Worm (Caenorhabditis elegans) whole organism, L1 larva: ENCODE results near the gene pho-9.

Experiments used
- C04F5.9 ChIP-seq: sonication (generic microtip); optimal IDR thresholded peaks from 2 replicates; lab custom pipeline; 2016; ENCODE audit warnings: missing genetic modification characterization, missing compliant biosample characterization
- F16B12.6 ChIP-seq: fragments of 150-350 bp; optimal IDR thresholded peaks from 2 replicates; lab custom pipeline; 2014; ENCODE audit warnings: missing biosample characterization, missing genetic modification characterization
- aly-2 ChIP-seq: fragments of 150-350 bp; optimal IDR thresholded peaks from 2 replicates; lab custom pipeline; 2014; ENCODE audit warnings: missing biosample characterization, missing genetic modification characterization
- ceh-63 ChIP-seq: fragments of 200-800 bp; sonication (Bioruptor generic); optimal IDR thresholded peaks from 2 replicates; lab custom pipeline; 2018; ENCODE audit warnings: mild to moderate bottlenecking, missing genetic modification characterization, missing compliant biosample characterization
- ceh-8 ChIP-seq: fragments of 200-800 bp; sonication (Bioruptor generic); optimal IDR thresholded peaks from 2 replicates; lab custom pipeline; 2018; ENCODE audit warnings: mild to moderate bottlenecking, missing genetic modification characterization, moderate library complexity, missing compliant biosample characterization
- ceh-88 ChIP-seq: fragments of 200-800 bp; sonication (Bioruptor generic); IDR thresholded peaks from 2 replicates; pipeline ENCODE4 v1.3.6; 2022; ENCODE audit warnings: missing genetic modification characterization, missing compliant biosample characterization
- dpl-1 ChIP-seq, 3 experiments: fragments of 150-350 bp in 2 of 3; sonication (generic microtip) in 1 of 3; optimal IDR thresholded peaks; 2 replicates each; lab custom pipeline; 2014 to 2017; ENCODE audit warnings: missing biosample characterization in 3 of 3, missing genetic modification characterization in 3 of 3, missing genetic modification reagents in 3 of 3
- dsc-1 ChIP-seq: sonication (generic microtip); optimal IDR thresholded peaks from 2 replicates; lab custom pipeline; 2016; ENCODE audit warnings: mild to moderate bottlenecking, missing genetic modification characterization, missing compliant biosample characterization
- efl-1 ChIP-seq, 4 experiments: fragments of 150-350 bp; optimal IDR thresholded peaks in 3 of 4; peaks in 1 of 4; 1 replicate in 1 of 4; 2 replicates in 3 of 4; lab custom pipeline; 2014; ENCODE audit warnings: missing biosample characterization in 2 of 4, missing genetic modification characterization in 2 of 4, missing genetic modification reagents in 2 of 4
- egl-13 ChIP-seq: sonication (generic microtip); optimal IDR thresholded peaks from 2 replicates; lab custom pipeline; 2016; ENCODE audit warnings: missing genotype, missing genetic modification reagents, missing genetic modification characterization, missing compliant biosample characterization
- elt-3 ChIP-seq, 6 experiments: fragments of 150-350 bp in 1 of 6; sonication (generic microtip); optimal IDR thresholded peaks; 2 replicates each; lab custom pipeline; 2017 to 2018; ENCODE audit warnings: missing biosample characterization in 6 of 6, missing genetic modification characterization in 6 of 6, inconsistent platforms in 1 of 6
- fos-1 ChIP-seq: fragments of 150-350 bp; optimal IDR thresholded peaks from 2 replicates; lab custom pipeline; 2014; ENCODE audit warnings: missing biosample characterization, missing genetic modification characterization
- hpl-2 ChIP-seq: fragments of 150-350 bp; optimal IDR thresholded peaks from 2 replicates; lab custom pipeline; 2014; ENCODE audit warnings: missing biosample characterization, missing genetic modification reagents, missing genetic modification characterization
- isw-1 ChIP-seq: fragments of 200-800 bp; sonication (Bioruptor generic); IDR thresholded peaks from 2 replicates; pipeline ENCODE4 v1.3.6; 2022; ENCODE audit warnings: missing genetic modification characterization, missing compliant biosample characterization
- jun-1 ChIP-seq: fragments of 150-350 bp; optimal IDR thresholded peaks from 2 replicates; lab custom pipeline; 2014; ENCODE audit warnings: missing biosample characterization, missing genetic modification reagents, missing genetic modification characterization
- lin-13 ChIP-seq: fragments of 150-350 bp; optimal IDR thresholded peaks from 2 replicates; lab custom pipeline; 2014; ENCODE audit warnings: missing biosample characterization, missing genetic modification reagents, missing genetic modification characterization
- lin-14 ChIP-seq: fragments of 200-800 bp; sonication (Bioruptor generic); optimal IDR thresholded peaks from 2 replicates; lab custom pipeline; 2018; ENCODE audit warnings: mild to moderate bottlenecking, missing genetic modification characterization, moderate library complexity, missing compliant biosample characterization
- lin-15B ChIP-seq: fragments of 150-350 bp; sonication (generic microtip); optimal IDR thresholded peaks from 3 replicates; lab custom pipeline; 2014; ENCODE audit warnings: missing biosample characterization, missing genetic modification characterization
- lin-35 ChIP-seq, 2 experiments: fragments of 150-350 bp; optimal IDR thresholded peaks; 2 replicates each; lab custom pipeline; 2014; ENCODE audit warnings: missing biosample characterization in 2 of 2, missing genetic modification characterization in 2 of 2, missing genetic modification reagents in 2 of 2
- lir-3 ChIP-seq: sonication (generic microtip); optimal IDR thresholded peaks from 2 replicates; lab custom pipeline; 2016; ENCODE audit warnings: mild to moderate bottlenecking, missing genetic modification characterization, moderate library complexity, missing compliant biosample characterization; ENCODE audit not compliant: poor library complexity
- mef-2 ChIP-seq: fragments of 150-350 bp; optimal IDR thresholded peaks from 2 replicates; lab custom pipeline; 2014; ENCODE audit warnings: missing biosample characterization, missing genetic modification characterization
- mep-1 ChIP-seq: fragments of 150-350 bp; optimal IDR thresholded peaks from 2 replicates; lab custom pipeline; 2014; ENCODE audit warnings: missing biosample characterization, missing genetic modification characterization
- nhr-11 ChIP-seq: fragments of 150-350 bp; optimal IDR thresholded peaks from 2 replicates; lab custom pipeline; 2014; ENCODE audit warnings: missing biosample characterization, missing genetic modification characterization
- nhr-19 ChIP-seq: fragments of 200-800 bp; sonication (Bioruptor generic); conservative IDR thresholded peaks from 2 replicates; pipeline ENCODE4 v1.3.6; 2022; ENCODE audit warnings: missing genetic modification characterization, missing compliant biosample characterization
- nhr-20 ChIP-seq: sonication (generic microtip); optimal IDR thresholded peaks from 2 replicates; lab custom pipeline; 2016; ENCODE audit warnings: mild to moderate bottlenecking, missing genetic modification characterization, missing compliant biosample characterization
- nhr-47 ChIP-seq: sonication (generic microtip); optimal IDR thresholded peaks from 2 replicates; lab custom pipeline; 2016; ENCODE audit warnings: mild to moderate bottlenecking, missing genetic modification characterization, moderate library complexity, missing compliant biosample characterization
- nhr-90 ChIP-seq: sonication (generic microtip); optimal IDR thresholded peaks from 2 replicates; lab custom pipeline; 2016; ENCODE audit warnings: mild to moderate bottlenecking, missing genetic modification characterization, missing compliant biosample characterization; ENCODE audit not compliant: poor library complexity
- pax-3 ChIP-seq: fragments of 200-800 bp; sonication (Bioruptor generic); optimal IDR thresholded peaks from 2 replicates; lab custom pipeline; 2018; ENCODE audit warnings: mild to moderate bottlenecking, missing genetic modification characterization, moderate library complexity, missing compliant biosample characterization
- rnt-1 ChIP-seq: sonication (generic microtip); optimal IDR thresholded peaks from 2 replicates; lab custom pipeline; 2016; ENCODE audit warnings: mild to moderate bottlenecking, missing genetic modification characterization, moderate library complexity, missing compliant biosample characterization
- snu-23 ChIP-seq: sonication (generic microtip); optimal IDR thresholded peaks from 2 replicates; lab custom pipeline; 2016; ENCODE audit warnings: missing genetic modification characterization, missing compliant biosample characterization
- sox-4 ChIP-seq: sonication (generic microtip); optimal IDR thresholded peaks from 2 replicates; lab custom pipeline; 2016; ENCODE audit warnings: missing genetic modification characterization, missing compliant biosample characterization
- sup-37 ChIP-seq: fragments of 200-800 bp; sonication (Bioruptor generic); optimal IDR thresholded peaks from 2 replicates; lab custom pipeline; 2018; ENCODE audit warnings: mild to moderate bottlenecking, missing genetic modification characterization, missing compliant biosample characterization
- swsn-7 ChIP-seq: sonication (generic microtip); optimal IDR thresholded peaks from 2 replicates; lab custom pipeline; 2016; ENCODE audit warnings: missing genetic modification characterization, missing compliant biosample characterization
- tlp-1 ChIP-seq: fragments of 150-350 bp; optimal IDR thresholded peaks from 2 replicates; lab custom pipeline; 2014; ENCODE audit warnings: missing biosample characterization, missing genetic modification characterization
- unc-130 ChIP-seq: fragments of 150-350 bp; optimal IDR thresholded peaks from 2 replicates; lab custom pipeline; 2017; ENCODE audit warnings: missing biosample characterization, missing genetic modification characterization, inconsistent platforms
- unc-86 ChIP-seq: sonication (generic microtip); optimal IDR thresholded peaks from 2 replicates; lab custom pipeline; 2016; ENCODE audit warnings: missing genetic modification characterization, missing compliant biosample characterization
- unc-98 ChIP-seq: fragments of 200-800 bp; sonication (Bioruptor generic); IDR thresholded peaks from 2 replicates; pipeline ENCODE4 v1.3.6; 2022; ENCODE audit warnings: missing genetic modification characterization, missing compliant biosample characterization
- xbp-1 ChIP-seq: sonication (generic microtip); optimal IDR thresholded peaks from 2 replicates; lab custom pipeline; 2016; ENCODE audit warnings: missing genetic modification characterization, missing compliant biosample characterization
- zag-1 ChIP-seq: fragments of 150-350 bp; optimal IDR thresholded peaks from 2 replicates; lab custom pipeline; 2014; ENCODE audit warnings: missing biosample characterization, missing genetic modification characterization
- zip-4 ChIP-seq: fragments of 200-800 bp; sonication (Bioruptor generic); optimal IDR thresholded peaks from 2 replicates; lab custom pipeline; 2018; ENCODE audit warnings: mild to moderate bottlenecking, missing genetic modification characterization, moderate library complexity, missing compliant biosample characterization
- ztf-11 ChIP-seq, 2 experiments: sonication (generic microtip); optimal IDR thresholded peaks; 2 replicates each; lab custom pipeline; 2016 to 2017; ENCODE audit warnings: missing genetic modification characterization in 2 of 2, missing biosample characterization in 1 of 2, missing compliant biosample characterization in 1 of 2

pho-9 gene

ce11 chrIII:2780283-2780682, 19.7 kb upstream of the pho-9 start:
- TF ChIP-seq F16B12.6 (tag; lab: Kevin White, UChicago) (peak; percentile 12), nhr-11 (tag; lab: Kevin White, UChicago) (no peak), zip-4 (GFP tag; lab: Kevin White, UChicago) (no peak), pax-3 (tag; lab: Kevin White, UChicago) (no peak)
- TF ChIP-seq, all 84 proteins: peak for 1

- TF ChIP-seq hpl-2 = no peak
- no peak for TF ChIP-seq pax-3 (tag; lab: Kevin White, UChicago)
Measured at ce11 chrIII:2778655-2779054, 18.0 kb upstream of the pho-9 start, which contains the start of gene laf-1. Gene laf-1 (minus strand): TSS chrIII:2779053.

ce11 chrIII:2770752-2771151, 10.1 kb upstream of the pho-9 start:
- TF ChIP-seq sup-37 (GFP tag; lab: Kevin White, UChicago) (no peak), tlp-1 (tag; lab: Kevin White, UChicago) (no peak), xbp-1 (tag; lab: Kevin White, UChicago) (no peak), swsn-7 (tag; lab: Kevin White, UChicago) (no peak)

ce11 chrIII:2769078-2769477, 8.5 kb upstream of the pho-9 start:
- TF ChIP-seq lin-35 (GFP tag; optimal IDR thresholded peaks at IDR 0.05; lab: Kevin White, UChicago) = peak in 1 of 2 experiments; percentile 33
- peak in 2 of 3 experiments; percentile 51 to 61 for TF ChIP-seq dpl-1 (GFP tag; optimal IDR thresholded peaks at IDR 0.05; lab: Kevin White, UChicago)
- no peak for TF ChIP-seq swsn-7 (tag; lab: Kevin White, UChicago)
- TF ChIP-seq mep-1 (tag; lab: Kevin White, UChicago) = no peak
- peak; percentile 3 to 75 for TF ChIP-seq efl-1 (optimal IDR thresholded peaks at IDR 0.05; lab: Kevin White, UChicago)
- TF ChIP-seq efl-1 (GFP tag; optimal IDR thresholded peaks at IDR 0.05 in 1 of 2; lab: Kevin White, UChicago) = peak; percentile 64 to 97

ce11 chrIII:2768635-2769034, 8.0 kb upstream of the pho-9 start, which contains the start of gene swsn-3:
Gene swsn-3 (minus strand): TSS chrIII:2768679.
- peak; percentile 87 for TF ChIP-seq unc-86 (tag; lab: Kevin White, UChicago)
- TF ChIP-seq sup-37 (GFP tag; lab: Kevin White, UChicago) = peak; percentile 34
- TF ChIP-seq nhr-47 (tag; lab: Kevin White, UChicago) = peak; percentile 92
- TF ChIP-seq hpl-2 = peak; percentile 83
- peak; percentile 93 for TF ChIP-seq lin-15B (tag; lab: Kevin White, UChicago)
- TF ChIP-seq isw-1 (GFP tag; lab: Robert Waterston, UW) = peak; percentile 84
- peak; percentile 91 for TF ChIP-seq nhr-90 (tag; lab: Kevin White, UChicago)
- peak in 2 of 6 experiments; percentile 33 to 83 for TF ChIP-seq elt-3 (tag; optimal IDR thresholded peaks at IDR 0.05; lab: Kevin White, UChicago)
- TF ChIP-seq zag-1 (tag; lab: Kevin White, UChicago) = peak; percentile 16
- peak; percentile 83 for TF ChIP-seq ceh-8 (GFP tag; lab: Kevin White, UChicago)
- no peak for TF ChIP-seq ceh-63 (GFP tag; lab: Kevin White, UChicago)
- peak; percentile 87 for TF ChIP-seq efl-1 (optimal IDR thresholded peaks at IDR 0.05; lab: Kevin White, UChicago)
- peak; percentile 83 to 98 for TF ChIP-seq efl-1 (GFP tag; optimal IDR thresholded peaks at IDR 0.05 in 1 of 2; lab: Kevin White, UChicago)
- TF ChIP-seq nhr-20 (tag; lab: Kevin White, UChicago) = peak; percentile 86
- TF ChIP-seq lin-14 = peak; percentile 86
- TF ChIP-seq unc-130 = peak; percentile 92
- peak; percentile 40; the same call in 1 of the 2 replicates for TF ChIP-seq unc-98 (GFP tag; lab: Robert Waterston, UW)
- TF ChIP-seq pax-3 (tag; lab: Kevin White, UChicago) = peak; percentile 63
- TF ChIP-seq sox-4 (tag; lab: Kevin White, UChicago) = peak; percentile 83
- TF ChIP-seq ceh-88 (GFP tag; lab: Robert Waterston, UW) = peak; percentile 59
- peak; percentile 88 for TF ChIP-seq xbp-1 (tag; lab: Kevin White, UChicago)
- TF ChIP-seq rnt-1 = peak; percentile 96
- TF ChIP-seq lin-13 = peak; percentile 88
- TF ChIP-seq snu-23 (GFP tag; lab: Kevin White, UChicago) = peak; percentile 89
- peak; percentile 70 for TF ChIP-seq egl-13
- peak in 1 of 2 experiments; percentile 82 for TF ChIP-seq ztf-11 (tag; optimal IDR thresholded peaks at IDR 0.05; lab: Kevin White, UChicago)
- TF ChIP-seq aly-2 (tag; lab: Kevin White, UChicago) = peak; percentile 48
- peak; percentile 85 for TF ChIP-seq nhr-19 (GFP tag; lab: Robert Waterston, UW)
- peak; percentile 68 for TF ChIP-seq C04F5.9 (tag; lab: Kevin White, UChicago)
- no peak for TF ChIP-seq zip-4 (GFP tag; lab: Kevin White, UChicago)
- peak; percentile 78 for TF ChIP-seq jun-1 (tag; lab: Kevin White, UChicago)
- peak; percentile 91 for TF ChIP-seq dsc-1 (tag; lab: Kevin White, UChicago)
- no peak for TF ChIP-seq lir-3 (tag; lab: Kevin White, UChicago)
- peak; percentile 59 for TF ChIP-seq fos-1 (tag; lab: Kevin White, UChicago)
- no peak for TF ChIP-seq mef-2 (tag; lab: Kevin White, UChicago)
